Fruit fly (Drosophila melanogaster) whole organism, embryonic: ENCODE measurements around the gene Tsen34.

Experiments used
- Antp ChIP-seq: fragments of 200-800 bp; sonication (Bioruptor generic); optimal IDR thresholded peaks from 3 replicates; lab custom pipeline; 2016; ENCODE audit warnings: missing biosample characterization, missing genetic modification characterization
- CG10321 ChIP-seq: fragments of 200-800 bp; sonication (Bioruptor generic); IDR thresholded peaks from 2 replicates; pipeline ENCODE4 v1.3.6; 2022; ENCODE audit warnings: missing biosample characterization, missing genetic modification characterization
- CG11398 ChIP-seq: fragments of 200-800 bp; sonication (Bioruptor generic); optimal IDR thresholded peaks from 2 replicates; lab custom pipeline; 2016; ENCODE audit warnings: missing biosample characterization, missing genetic modification characterization
- CG12659 ChIP-seq: fragments of 200-800 bp; sonication (Bioruptor generic); optimal IDR thresholded peaks from 3 replicates; lab custom pipeline; 2017; ENCODE audit warnings: mild to moderate bottlenecking, missing biosample characterization, missing genetic modification reagents, missing genetic modification characterization
- CG14014 ChIP-seq: fragments of 200-800 bp; sonication (Bioruptor generic); IDR thresholded peaks from 2 replicates; pipeline ENCODE4 v1.3.6; 2022; ENCODE audit warnings: missing biosample characterization, missing genetic modification characterization
- CG18764 ChIP-seq: fragments of 200-800 bp; sonication (Bioruptor generic); optimal IDR thresholded peaks from 3 replicates; lab custom pipeline; 2016; ENCODE audit warnings: missing biosample characterization, missing genetic modification characterization
- CG42726 ChIP-seq: fragments of 200-800 bp; sonication (Bioruptor generic); IDR thresholded peaks from 2 replicates; pipeline ENCODE4 v1.3.6; 2022; ENCODE audit warnings: missing biosample characterization, missing genetic modification characterization; ENCODE audit not compliant: partially characterized antibody
- CG4617 ChIP-seq: fragments of 200-800 bp; sonication (Bioruptor generic); optimal IDR thresholded peaks from 3 replicates; lab custom pipeline; 2016; ENCODE audit warnings: missing biosample characterization, missing genetic modification characterization, borderline replicate concordance
- CG4707 ChIP-seq: fragments of 200-800 bp; sonication (Bioruptor generic); optimal IDR thresholded peaks from 2 replicates; lab custom pipeline; 2018; ENCODE audit warnings: missing biosample characterization, mild to moderate bottlenecking, missing genetic modification characterization, moderate library complexity
- CG7271 ChIP-seq: fragments of 200-800 bp; sonication (Bioruptor generic); optimal IDR thresholded peaks from 2 replicates; lab custom pipeline; 2018; ENCODE audit warnings: missing biosample characterization, mild to moderate bottlenecking, missing genetic modification characterization, moderate library complexity
- CG7745 ChIP-seq: fragments of 200-800 bp; sonication (Bioruptor generic); optimal IDR thresholded peaks from 2 replicates; lab custom pipeline; 2018; ENCODE audit warnings: missing biosample characterization, mild to moderate bottlenecking, missing genetic modification characterization, moderate library complexity
- CG7963 ChIP-seq: fragments of 200-800 bp; sonication (Bioruptor generic); IDR thresholded peaks from 3 replicates; pipeline ENCODE4 v1.3.6; 2022; ENCODE audit warnings: missing biosample characterization, missing genetic modification characterization; ENCODE audit not compliant: partially characterized antibody
- Chrac-16 ChIP-seq: fragments of 200-800 bp; sonication (Bioruptor generic); optimal IDR thresholded peaks from 3 replicates; lab custom pipeline; 2016; ENCODE audit warnings: missing biosample characterization, missing genetic modification characterization
- Doc2 ChIP-seq: fragments of 200-800 bp; sonication (Bioruptor generic); IDR thresholded peaks from 2 replicates; pipeline ENCODE4 v1.3.6; 2022; ENCODE audit warnings: missing biosample characterization, missing genetic modification characterization
- Dref ChIP-seq: fragments of 200-800 bp; sonication (Bioruptor generic); IDR thresholded peaks from 2 replicates; pipeline ENCODE4 v1.3.6; 2022; ENCODE audit warnings: missing biosample characterization, missing genetic modification characterization
- Fer3 ChIP-seq: fragments of 200-800 bp; sonication (Bioruptor generic); optimal IDR thresholded peaks from 2 replicates; lab custom pipeline; 2018; ENCODE audit warnings: missing biosample characterization, mild to moderate bottlenecking, missing genetic modification characterization, moderate library complexity
- GATAe ChIP-seq: fragments of 200-800 bp; sonication (Bioruptor generic); conservative IDR thresholded peaks from 2 replicates; pipeline ENCODE4 v1.3.6; 2022; ENCODE audit warnings: missing biosample characterization, missing genetic modification characterization
- H2.0 ChIP-seq: fragments of 200-800 bp; sonication (Bioruptor generic); IDR thresholded peaks from 2 replicates; pipeline ENCODE4 v1.3.6; 2022; ENCODE audit warnings: missing biosample characterization, missing genetic modification characterization
- HLHmδ ChIP-seq: fragments of 200-800 bp; sonication (Bioruptor generic); optimal IDR thresholded peaks from 2 replicates; lab custom pipeline; 2018; ENCODE audit warnings: missing biosample characterization, mild to moderate bottlenecking, missing genetic modification characterization, moderate library complexity
- Hr3 ChIP-seq: fragments of 200-800 bp; sonication (Bioruptor generic); optimal IDR thresholded peaks from 3 replicates; lab custom pipeline; 2016; ENCODE audit warnings: missing biosample characterization, missing genetic modification characterization
- MTF-1 ChIP-seq: fragments of 200-800 bp; sonication (Bioruptor generic); optimal IDR thresholded peaks from 2 replicates; lab custom pipeline; 2018; ENCODE audit warnings: missing biosample characterization, mild to moderate bottlenecking, missing genetic modification characterization, borderline replicate concordance
- Pdp1 ChIP-seq, 2 experiments: fragments of 200-800 bp; sonication (Bioruptor generic); optimal IDR thresholded peaks; 3 replicates each; lab custom pipeline; 2016; ENCODE audit warnings: missing biosample characterization in 2 of 2, missing genetic modification characterization in 2 of 2, mild to moderate bottlenecking in 1 of 2, moderate library complexity in 1 of 2
- Sox102F ChIP-seq: fragments of 200-800 bp; sonication (Bioruptor generic); optimal IDR thresholded peaks from 2 replicates; lab custom pipeline; 2018; ENCODE audit warnings: missing biosample characterization, mild to moderate bottlenecking, missing genetic modification characterization, moderate library complexity
- Taf1 ChIP-seq: fragments of 200-800 bp; sonication (Bioruptor generic); IDR thresholded peaks from 2 replicates; pipeline ENCODE4 v1.3.6; 2022; ENCODE audit warnings: missing biosample characterization, missing genetic modification characterization
- Xrp1 ChIP-seq: fragments of 200-800 bp; sonication (Bioruptor generic); IDR thresholded peaks from 2 replicates; pipeline ENCODE4 v1.3.6; 2022; ENCODE audit warnings: missing biosample characterization, missing genetic modification characterization
- bowl ChIP-seq: fragments of 200-800 bp; sonication (Bioruptor generic); IDR thresholded peaks from 2 replicates; pipeline ENCODE4 v1.3.6; 2022; ENCODE audit warnings: missing biosample characterization, missing genetic modification characterization
- eve ChIP-seq, 2 experiments: fragments of >200 bp; optimal IDR thresholded peaks; 2 replicates each; lab custom pipeline; 2017; ENCODE audit warnings: missing biosample characterization in 2 of 2, missing genetic modification characterization in 2 of 2
- eyg ChIP-seq: fragments of 200-800 bp; sonication (Bioruptor generic); optimal IDR thresholded peaks from 3 replicates; lab custom pipeline; 2016; ENCODE audit warnings: missing biosample characterization, missing genetic modification characterization
- jing ChIP-seq: fragments of 200-800 bp; sonication (Bioruptor generic); optimal IDR thresholded peaks from 2 replicates; lab custom pipeline; 2018; ENCODE audit warnings: missing biosample characterization, mild to moderate bottlenecking, missing genetic modification characterization
- kay ChIP-seq: fragments of 200-800 bp; sonication (Bioruptor generic); optimal IDR thresholded peaks from 2 replicates; lab custom pipeline; 2016; ENCODE audit warnings: missing biosample characterization, missing genetic modification characterization
- knrl ChIP-seq: fragments of 200-800 bp; sonication (Bioruptor generic); IDR thresholded peaks from 3 replicates; pipeline ENCODE4 v1.3.6; 2022; ENCODE audit warnings: missing biosample characterization, missing genetic modification characterization; ENCODE audit not compliant: partially characterized antibody
- lilli ChIP-seq: fragments of 200-800 bp; sonication (Bioruptor generic); optimal IDR thresholded peaks from 3 replicates; lab custom pipeline; 2016; ENCODE audit warnings: missing biosample characterization, missing genetic modification characterization
- mld ChIP-seq: fragments of 200-800 bp; sonication (Bioruptor generic); IDR thresholded peaks from 3 replicates; pipeline ENCODE4 v1.3.6; 2022; ENCODE audit warnings: missing biosample characterization, missing genetic modification characterization; ENCODE audit not compliant: partially characterized antibody
- nom ChIP-seq: fragments of 200-800 bp; sonication (Bioruptor generic); optimal IDR thresholded peaks from 2 replicates; lab custom pipeline; 2017; ENCODE audit warnings: missing biosample characterization, missing genetic modification characterization, mild to moderate bottlenecking, moderate library complexity, missing genetic modification reagents
- repo ChIP-seq: fragments of 200-800 bp; sonication (Bioruptor generic); optimal IDR thresholded peaks from 2 replicates; lab custom pipeline; 2016; ENCODE audit warnings: missing biosample characterization, missing genetic modification characterization
- rib ChIP-seq: fragments of 200-800 bp; sonication (Bioruptor generic); IDR thresholded peaks from 2 replicates; pipeline ENCODE4 v1.3.6; 2022; ENCODE audit warnings: missing biosample characterization, missing genetic modification characterization
- ro ChIP-seq: fragments of 200-800 bp; sonication (Bioruptor generic); IDR thresholded peaks from 2 replicates; pipeline ENCODE4 v1.3.6; 2022; ENCODE audit warnings: missing biosample characterization, missing genetic modification characterization
- sens-2 ChIP-seq: fragments of 200-800 bp; sonication (Bioruptor generic); IDR thresholded peaks from 2 replicates; pipeline ENCODE4 v1.3.6; 2022; ENCODE audit warnings: missing biosample characterization, missing genetic modification characterization
- slp2 ChIP-seq: fragments of 200-800 bp; sonication (Bioruptor generic); optimal IDR thresholded peaks from 2 replicates; lab custom pipeline; 2016; ENCODE audit warnings: missing biosample characterization, missing genetic modification characterization
- sob ChIP-seq: fragments of 200-800 bp; sonication (Bioruptor generic); IDR thresholded peaks from 2 replicates; pipeline ENCODE4 v1.3.6; 2022; ENCODE audit warnings: missing biosample characterization, missing genetic modification characterization
- sqz ChIP-seq: fragments of 200-800 bp; sonication (Bioruptor generic); optimal IDR thresholded peaks from 3 replicates; lab custom pipeline; 2018; ENCODE audit warnings: missing biosample characterization, mild to moderate bottlenecking, missing genetic modification characterization
- tll ChIP-seq, 2 experiments: fragments of 200-800 bp in 1 of 2; fragments of >200 bp in 1 of 2; sonication (Bioruptor generic) in 1 of 2; optimal IDR thresholded peaks; 2 replicates each; lab custom pipeline; 2017 to 2019; ENCODE audit warnings: missing biosample characterization in 2 of 2, missing genetic modification characterization in 2 of 2, mild to moderate bottlenecking in 1 of 2, moderate library complexity in 1 of 2
- trh ChIP-seq: fragments of 200-800 bp; sonication (Bioruptor generic); optimal IDR thresholded peaks from 2 replicates; lab custom pipeline; 2016; ENCODE audit warnings: missing biosample characterization, missing genetic modification characterization
- tup ChIP-seq: fragments of 200-800 bp; sonication (Bioruptor generic); optimal IDR thresholded peaks from 2 replicates; lab custom pipeline; 2016; ENCODE audit warnings: missing biosample characterization, mild to moderate bottlenecking, missing genetic modification characterization, moderate library complexity
- unc-4 ChIP-seq: fragments of 200-800 bp; sonication (Bioruptor generic); IDR thresholded peaks from 2 replicates; pipeline ENCODE4 v1.3.6; 2022; ENCODE audit warnings: missing biosample characterization, missing genetic modification characterization; ENCODE audit not compliant: partially characterized antibody
- vfl ChIP-seq: fragments of 200-800 bp; sonication (Bioruptor generic); optimal IDR thresholded peaks from 2 replicates; lab custom pipeline; 2016; ENCODE audit warnings: missing biosample characterization, missing genetic modification characterization
- wor ChIP-seq: fragments of 200-800 bp; sonication (Bioruptor generic); IDR thresholded peaks from 2 replicates; pipeline ENCODE4 v1.3.6; 2022; ENCODE audit warnings: missing biosample characterization, missing genetic modification characterization
- zfh1 ChIP-seq: fragments of 200-800 bp; sonication (Bioruptor generic); IDR thresholded peaks from 3 replicates; pipeline ENCODE4 v1.3.6; 2022; ENCODE audit warnings: missing biosample characterization, missing genetic modification characterization
- zfh2 ChIP-seq: fragments of 200-800 bp; sonication (Bioruptor generic); optimal IDR thresholded peaks from 2 replicates; lab custom pipeline; 2016; ENCODE audit warnings: missing biosample characterization, missing genetic modification characterization

Tsen34 gene

DNA sequence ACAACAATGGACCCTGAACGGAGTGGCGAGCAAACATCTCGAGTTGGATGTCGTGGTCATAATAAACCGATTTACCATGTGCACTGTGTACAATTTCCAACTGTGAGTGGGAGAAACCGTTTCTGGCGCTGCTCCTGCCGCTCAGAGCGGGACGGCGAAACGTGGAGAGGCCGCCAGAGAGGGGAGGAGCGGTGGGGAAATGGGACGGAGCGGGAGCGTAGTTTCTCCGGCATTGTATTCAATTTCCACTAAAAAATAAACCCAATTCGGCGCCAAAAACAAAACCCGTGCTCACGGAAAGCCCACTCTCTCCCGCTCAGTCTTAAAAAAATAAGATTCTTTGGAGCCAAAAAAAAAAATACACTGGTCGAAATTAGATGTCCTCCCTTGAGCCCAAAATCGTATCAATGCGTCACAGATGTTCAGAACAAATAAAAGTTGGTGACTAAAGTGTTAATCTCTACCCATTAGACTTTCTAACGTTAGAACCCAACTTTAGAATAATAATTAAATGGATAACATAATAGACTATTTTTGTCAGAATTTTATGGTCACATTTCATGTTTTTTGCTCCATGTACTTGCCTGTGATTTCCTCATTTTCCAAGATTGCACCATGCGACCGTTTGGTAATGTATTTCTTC is 1.5 kb downstream of the Tsen34 start (continued):
- TF ChIP-seq kay (GFP tag; lab: Kevin White, UChicago) (peak; percentile 59), sqz (GFP tag; lab: Kevin White, UChicago) (peak; percentile 97), vfl (GFP tag; lab: Kevin White, UChicago) (peak; percentile 19), GATAe (GFP tag; lab: Robert Waterston, UW) (no peak), repo (GFP tag; lab: Kevin White, UChicago) (peak; percentile 47), knrl (GFP tag; lab: Robert Waterston, UW) (no peak), CG14014 (GFP tag; lab: Robert Waterston, UW) (peak; percentile 57; the same call in 1 of the 2 replicates), slp2 (GFP tag; lab: Kevin White, UChicago) (peak; percentile 58), CG4617 (peak; percentile 10), CG7745 (tag; lab: Kevin White, UChicago) (no peak), CG7963 (no peak), rib (no peak), CG18764 (peak; percentile 45), trh (GFP tag; lab: Kevin White, UChicago) (peak; percentile 14), jing (GFP tag; lab: Kevin White, UChicago) (peak; percentile 47), CG7271 (peak; percentile 21), CG12659 (peak; percentile 73), MTF-1 (GFP tag; lab: Kevin White, UChicago) (peak; percentile 21), Sox102F (peak; percentile 81), mld (GFP tag; lab: Robert Waterston, UW) (0 out of 3 replicates have a peak, but pooled peaks have one; percentile 55), sens-2 (GFP tag; lab: Robert Waterston, UW) (no peak), sob (GFP tag; lab: Robert Waterston, UW) (peak; percentile 50; the same call in 1 of the 2 replicates), eve (GFP tag; optimal IDR thresholded peaks at IDR 0.05; lab: Kevin White, UChicago) (peak in 1 of 2 experiments; percentile 90), CG11398 (GFP tag; lab: Kevin White, UChicago) (no peak), wor (GFP tag; lab: Robert Waterston, UW) (peak; percentile 43; the same call in 1 of the 2 replicates), HLHmδ (no peak), tup (GFP tag; lab: Kevin White, UChicago) (no peak), CG4707 (GFP tag; lab: Kevin White, UChicago) (peak; percentile 17), Antp (GFP tag; lab: Kevin White, UChicago) (peak; percentile 65), Pdp1 (GFP tag; optimal IDR thresholded peaks at IDR 0.05; lab: Kevin White, UChicago) (peak; percentile 17 to 62), tll (GFP tag; optimal IDR thresholded peaks at IDR 0.05; lab: Kevin White, UChicago) (no peak), H2.0 (peak; percentile 55; the same call in 1 of the 2 replicates), bowl (GFP tag; lab: Robert Waterston, UW) (no peak), Fer3 (tag; lab: Kevin White, UChicago) (peak; percentile 71), zfh2 (GFP tag; lab: Kevin White, UChicago) (peak; percentile 45), Doc2 (GFP tag; lab: Robert Waterston, UW) (no peak), CG10321 (GFP tag; lab: Robert Waterston, UW) (0 out of 2 replicates have a peak, but pooled peaks have one; percentile 42), zfh1 (GFP tag; lab: Robert Waterston, UW) (peak; percentile 60; the same call in 2 of the 3 replicates), Taf1 (GFP tag; lab: Robert Waterston, UW) (no peak), unc-4 (GFP tag; lab: Robert Waterston, UW) (peak; percentile 30; the same call in 1 of the 2 replicates), nom (GFP tag; lab: Kevin White, UChicago) (no peak), CG42726 (0 out of 2 replicates have a peak, but pooled peaks have one; percentile 28), Hr3 (GFP tag; lab: Kevin White, UChicago) (peak; percentile 63), ro (GFP tag; lab: Robert Waterston, UW) (no peak), lilli (peak; percentile 72), eyg (GFP tag; lab: Kevin White, UChicago) (no peak), Chrac-16 (GFP tag; lab: Kevin White, UChicago) (peak; percentile 65), Xrp1 (GFP tag; lab: Robert Waterston, UW) (peak; percentile 78), Dref (GFP tag; lab: Robert Waterston, UW) (no peak)
